Worm (Caenorhabditis elegans) whole organism, dauer: Measurements from ENCODE around the gene fln-2.
A peak's percentile ranks its signal among the peaks of the same experiment; 100 is the strongest.
"Not testable (repeated sequence)": the region's sequence is repeated elsewhere in the genome, so short reads cannot be mapped to it uniquely, and the experiment has no call there.

Experiments used
- unc-62 ChIP-seq: sonication (generic microtip); optimal IDR thresholded peaks from 2 replicates; lab custom pipeline; 2017; ENCODE audit warnings: missing biosample characterization, missing genetic modification reagents, missing genetic modification characterization

Gene fln-2

DNA sequence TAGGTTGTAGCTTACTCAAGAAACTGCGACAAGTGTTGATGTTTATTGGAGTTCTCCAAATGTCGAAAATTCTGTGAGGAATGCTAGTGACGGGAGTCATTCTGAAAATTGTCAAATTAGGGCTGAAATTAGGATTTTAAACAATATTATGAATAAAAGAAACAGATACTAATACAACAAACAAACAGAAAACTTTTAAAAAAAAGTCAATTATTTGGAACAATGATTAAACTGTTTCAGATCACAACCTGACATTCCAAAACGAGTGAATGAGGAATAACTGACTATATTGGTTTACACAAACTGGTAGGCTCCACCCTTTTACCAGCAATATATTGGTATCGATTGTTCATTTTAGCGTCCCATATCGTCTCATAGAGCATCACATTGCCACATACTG, 63.3 kb downstream of the fln-2 start, which contains the start of gene ZK899.5:
ZK899.5 (minus strand) TSS at position 101 of the 400 bp plus-strand sequence.
- not testable (repeated sequence) for TF ChIP-seq unc-62 (GFP tag; lab: Kevin White, UChicago)

DNA sequence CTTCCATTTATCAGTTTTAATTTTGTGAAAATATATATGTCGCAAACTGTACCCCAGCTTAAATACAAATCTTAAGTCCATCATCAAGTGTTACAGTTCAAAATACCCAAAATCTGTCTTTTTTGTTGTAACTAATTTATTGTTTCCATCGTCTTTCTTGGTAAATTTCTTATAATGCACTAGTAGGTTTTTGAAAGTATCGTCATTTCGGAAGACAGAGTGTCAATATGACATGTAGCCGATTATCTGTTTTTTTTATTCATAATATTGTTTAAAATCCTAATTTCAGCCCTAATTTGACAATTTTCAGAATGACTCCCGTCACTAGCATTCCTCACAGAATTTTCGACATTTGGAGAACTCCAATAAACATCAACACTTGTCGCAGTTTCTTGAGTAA, 65.5 kb downstream of the fln-2 start, which contains the start of gene ZK899.6:
ZK899.6 (plus strand) TSS at position 301 of the 400 bp plus-strand sequence.
- TF ChIP-seq unc-62 (GFP tag; lab: Kevin White, UChicago), result not testable (repeated sequence)

- peak; percentile 65 for TF ChIP-seq unc-62 (GFP tag; lab: Kevin White, UChicago)
Measured at ce11 chrX:9465722-9466132, 68.2 kb downstream of the fln-2 start.

- no peak for TF ChIP-seq unc-62 (GFP tag; lab: Kevin White, UChicago)
Measured at ce11 chrX:9467573-9467972, 70.1 kb downstream of the fln-2 start.

- TF ChIP-seq unc-62 (GFP tag; lab: Kevin White, UChicago), result no peak
Measured at ce11 chrX:9472170-9472569, 74.7 kb downstream of the fln-2 start, which contains the start of gene gap-2. Gene gap-2, plus strand, starts transcription at chrX:9472470.

DNA sequence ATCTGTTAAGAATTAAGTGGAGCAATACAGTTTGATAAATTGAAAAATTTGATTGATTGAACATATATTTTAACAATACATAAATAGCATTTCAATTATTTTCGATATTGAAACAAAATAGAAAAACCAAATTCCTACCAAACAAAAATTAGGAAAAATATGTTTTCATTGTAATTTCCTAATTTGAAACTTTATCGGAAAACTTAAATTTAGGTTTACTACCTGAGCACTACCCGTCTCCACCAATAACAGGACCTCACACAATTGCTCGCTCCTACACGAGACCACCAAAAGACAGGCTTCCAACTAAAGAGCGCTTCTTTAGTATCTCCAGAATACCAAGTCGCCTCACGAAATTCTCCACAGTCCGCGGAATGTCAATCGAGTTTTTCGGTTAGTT, 79.3 kb downstream of the fln-2 start:
- no peak for TF ChIP-seq unc-62 (GFP tag; lab: Kevin White, UChicago)
